Worm (Caenorhabditis elegans) whole organism, young adult: ENCODE data around the gene scl-11.
A peak's percentile ranks its signal among the peaks of the same experiment; 100 is the strongest.

Source experiments
- C17E4.6 ChIP-seq: fragments of 200-800 bp; sonication (Bioruptor generic); IDR thresholded peaks from 2 replicates; pipeline ENCODE4 v1.3.6; 2022; ENCODE audit warnings: missing genetic modification reagents, missing genetic modification characterization, missing compliant biosample characterization
- D2030.7 ChIP-seq: fragments of 200-800 bp; sonication (Bioruptor generic); IDR thresholded peaks from 2 replicates; pipeline ENCODE4 v1.3.6; 2022; ENCODE audit warnings: missing genetic modification reagents, missing genetic modification characterization, missing compliant biosample characterization
- F39B2.1 ChIP-seq: fragments of 200-800 bp; sonication (Bioruptor generic); IDR thresholded peaks from 2 replicates; pipeline ENCODE4 v1.3.6; 2022; ENCODE audit warnings: missing genetic modification reagents, missing genetic modification characterization, missing compliant biosample characterization
- F57C9.4 ChIP-seq: sonication (generic microtip); optimal IDR thresholded peaks from 2 replicates; lab custom pipeline; 2017; ENCODE audit warnings: mild to moderate bottlenecking, missing genetic modification characterization, missing compliant biosample characterization
- K11D2.4 ChIP-seq: fragments of 200-800 bp; sonication (Bioruptor generic); IDR thresholded peaks from 2 replicates; pipeline ENCODE4 v1.3.6; 2022; ENCODE audit warnings: missing genetic modification reagents, missing genetic modification characterization, missing compliant biosample characterization
- Y53G8AR.9 ChIP-seq: fragments of 200-800 bp; sonication (Bioruptor generic); conservative IDR thresholded peaks from 2 replicates; pipeline ENCODE4 v1.3.6; 2022; ENCODE audit warnings: missing genetic modification reagents, missing genetic modification characterization, missing compliant biosample characterization
- Y56A3A.18 ChIP-seq: fragments of 200-800 bp; sonication (Bioruptor generic); IDR thresholded peaks from 2 replicates; pipeline ENCODE4 v1.3.6; 2022; ENCODE audit warnings: missing genetic modification reagents, missing genetic modification characterization, missing compliant biosample characterization
- Y95B8A.8 ChIP-seq: fragments of 200-800 bp; sonication (Bioruptor generic); IDR thresholded peaks from 2 replicates; pipeline ENCODE4 v1.3.6; 2022; ENCODE audit warnings: missing genetic modification reagents, missing genetic modification characterization, missing compliant biosample characterization
- ZK185.1 ChIP-seq: sonication (generic microtip); optimal IDR thresholded peaks from 2 replicates; lab custom pipeline; 2016; ENCODE audit warnings: mild to moderate bottlenecking, missing genetic modification characterization, missing compliant biosample characterization; ENCODE audit not compliant: poor library complexity, severe bottlenecking
- akir-1 ChIP-seq: fragments of 200-800 bp; sonication (Bioruptor generic); optimal IDR thresholded peaks from 2 replicates; lab custom pipeline; 2018; ENCODE audit warnings: mild to moderate bottlenecking, missing genetic modification characterization, moderate library complexity, missing compliant biosample characterization
- ama-1 ChIP-seq, 3 experiments: fragments of 150-350 bp in 1 of 3; sonication (generic microtip) in 2 of 3; optimal IDR thresholded peaks; 2 replicates each; lab custom pipeline; 2014 to 2018; ENCODE audit warnings: missing biosample characterization in 2 of 3, missing genetic modification characterization in 2 of 3, missing genetic modification reagents in 2 of 3
- aptf-2 ChIP-seq: fragments of 200-800 bp; sonication (Bioruptor generic); conservative IDR thresholded peaks from 2 replicates; pipeline ENCODE4 v1.3.6; 2022; ENCODE audit warnings: missing genetic modification reagents, missing genetic modification characterization, missing compliant biosample characterization
- aptf-3 ChIP-seq: fragments of 200-800 bp; sonication (Bioruptor generic); IDR thresholded peaks from 2 replicates; pipeline ENCODE4 v1.3.6; 2022; ENCODE audit warnings: missing genetic modification characterization, missing compliant biosample characterization
- atf-7 ChIP-seq: sonication (generic microtip); optimal IDR thresholded peaks from 2 replicates; lab custom pipeline; 2017; ENCODE audit warnings: mild to moderate bottlenecking, missing genetic modification characterization, missing compliant biosample characterization
- ceh-40 ChIP-seq: fragments of 200-800 bp; sonication (Bioruptor generic); IDR thresholded peaks from 2 replicates; pipeline ENCODE4 v1.3.6; 2022; ENCODE audit warnings: missing genetic modification characterization, missing compliant biosample characterization
- ceh-79 ChIP-seq: sonication (generic microtip); optimal IDR thresholded peaks from 2 replicates; lab custom pipeline; 2017; ENCODE audit warnings: mild to moderate bottlenecking, missing genetic modification characterization, missing compliant biosample characterization
- chd-7 ChIP-seq: sonication (generic microtip); optimal IDR thresholded peaks from 2 replicates; lab custom pipeline; 2016; ENCODE audit warnings: mild to moderate bottlenecking, missing genetic modification characterization, moderate library complexity, missing compliant biosample characterization
- die-1 ChIP-seq: sonication (generic microtip); optimal IDR thresholded peaks from 2 replicates; lab custom pipeline; 2016; ENCODE audit warnings: missing genotype, mild to moderate bottlenecking, missing genetic modification characterization, missing compliant biosample characterization
- egrh-3 ChIP-seq: fragments of 200-800 bp; sonication (Bioruptor generic); IDR thresholded peaks from 2 replicates; pipeline ENCODE4 v1.3.6; 2022; ENCODE audit warnings: missing genetic modification reagents, missing genetic modification characterization, missing compliant biosample characterization
- gei-17 ChIP-seq: fragments of 200-800 bp; sonication (Bioruptor generic); optimal IDR thresholded peaks from 2 replicates; lab custom pipeline; 2018; ENCODE audit warnings: mild to moderate bottlenecking, missing genetic modification characterization, missing compliant biosample characterization
- let-526 ChIP-seq: fragments of 200-800 bp; sonication (Bioruptor generic); IDR thresholded peaks from 2 replicates; pipeline ENCODE4 v1.3.6; 2022; ENCODE audit warnings: missing genetic modification reagents, missing genetic modification characterization, missing compliant biosample characterization
- lin-26 ChIP-seq: fragments of 200-800 bp; sonication (Bioruptor generic); IDR thresholded peaks from 2 replicates; pipeline ENCODE4 v1.3.6; 2022; ENCODE audit warnings: missing genetic modification reagents, missing genetic modification characterization, missing compliant biosample characterization
- lin-40 ChIP-seq: sonication (generic microtip); optimal IDR thresholded peaks from 2 replicates; lab custom pipeline; 2016; ENCODE audit warnings: missing genetic modification characterization, mild to moderate bottlenecking, missing compliant biosample characterization, missing genotype, missing genetic modification reagents
- lir-1 ChIP-seq: fragments of 200-800 bp; sonication (Bioruptor generic); conservative IDR thresholded peaks from 2 replicates; pipeline ENCODE4 v1.3.6; 2022; ENCODE audit warnings: missing genetic modification reagents, missing genetic modification characterization, missing compliant biosample characterization
- lsy-27 ChIP-seq: sonication (generic microtip); optimal IDR thresholded peaks from 2 replicates; lab custom pipeline; 2017; ENCODE audit warnings: missing genetic modification characterization, mild to moderate bottlenecking, missing compliant biosample characterization, antibody characterized with exemption, missing genotype, borderline replicate concordance; ENCODE audit not compliant: insufficient read depth
- madf-10 ChIP-seq: sonication (generic microtip); optimal IDR thresholded peaks from 2 replicates; lab custom pipeline; 2016; ENCODE audit warnings: mild to moderate bottlenecking, missing genetic modification characterization, missing compliant biosample characterization
- mcd-1 ChIP-seq: fragments of 200-800 bp; sonication (Bioruptor generic); IDR thresholded peaks from 2 replicates; pipeline ENCODE4 v1.3.6; 2022; ENCODE audit warnings: missing genetic modification reagents, missing genetic modification characterization, missing compliant biosample characterization
- mxl-1 ChIP-seq: sonication (generic microtip); optimal IDR thresholded peaks from 2 replicates; lab custom pipeline; 2016; ENCODE audit warnings: missing genetic modification characterization, missing compliant biosample characterization
- nfya-1 ChIP-seq: sonication (generic microtip); optimal IDR thresholded peaks from 2 replicates; lab custom pipeline; 2017; ENCODE audit warnings: antibody characterized with exemption, missing compliant biosample characterization, missing genetic modification characterization, borderline replicate concordance; ENCODE audit not compliant: insufficient read depth
- nfya-2 ChIP-seq: fragments of 200-800 bp; sonication (Bioruptor generic); IDR thresholded peaks from 2 replicates; pipeline ENCODE4 v1.3.6; 2022; ENCODE audit warnings: missing genetic modification reagents, missing genetic modification characterization, missing compliant biosample characterization
- nhr-120 ChIP-seq: fragments of 200-800 bp; sonication (Bioruptor generic); IDR thresholded peaks from 2 replicates; pipeline ENCODE4 v1.3.6; 2022; ENCODE audit warnings: missing genetic modification characterization, missing compliant biosample characterization
- nhr-27 ChIP-seq: fragments of 200-800 bp; sonication (Bioruptor generic); optimal IDR thresholded peaks from 2 replicates; lab custom pipeline; 2018; ENCODE audit warnings: mild to moderate bottlenecking, missing genetic modification characterization, moderate library complexity, missing compliant biosample characterization
- nhr-80 ChIP-seq: sonication (generic microtip); optimal IDR thresholded peaks from 2 replicates; lab custom pipeline; 2016; ENCODE audit warnings: missing genetic modification characterization, missing compliant biosample characterization
- nhr-90 ChIP-seq: sonication (generic microtip); optimal IDR thresholded peaks from 2 replicates; lab custom pipeline; 2016; ENCODE audit warnings: missing genotype, mild to moderate bottlenecking, missing genetic modification characterization, missing compliant biosample characterization
- pha-4 ChIP-seq: fragments of 150-350 bp; sonication (generic microtip); optimal IDR thresholded peaks from 2 replicates; lab custom pipeline; 2014; ENCODE audit warnings: missing biosample characterization, missing genetic modification reagents, missing genetic modification characterization
- rec-8 ChIP-seq, 2 experiments: sonication (generic microtip); optimal IDR thresholded peaks; 2 replicates each; lab custom pipeline; 2016; ENCODE audit warnings: mild to moderate bottlenecking in 2 of 2, missing genetic modification characterization in 2 of 2, missing genetic modification reagents in 2 of 2, missing genotype in 2 of 2, missing biosample characterization in 1 of 2, missing compliant biosample characterization in 1 of 2, moderate library complexity in 1 of 2
- repo-1 ChIP-seq: sonication (generic microtip); optimal IDR thresholded peaks from 2 replicates; lab custom pipeline; 2017; ENCODE audit warnings: mild to moderate bottlenecking, missing genetic modification characterization, missing compliant biosample characterization
- snpc-3.4 ChIP-seq: sonication (generic microtip); optimal IDR thresholded peaks from 2 replicates; lab custom pipeline; 2017; ENCODE audit warnings: missing genetic modification characterization, mild to moderate bottlenecking, missing compliant biosample characterization, antibody characterized with exemption, moderate library complexity, missing genotype, missing genetic modification reagents
- snpc-4 ChIP-seq, 5 experiments: fragments of 150-350 bp in 1 of 5; sonication (generic microtip) in 4 of 5; optimal IDR thresholded peaks; 2 replicates each; lab custom pipeline; 2014 to 2018; ENCODE audit warnings: missing genetic modification characterization in 5 of 5, missing biosample characterization in 3 of 5, antibody characterized with exemption in 2 of 5, mild to moderate bottlenecking in 2 of 5, missing compliant biosample characterization in 2 of 5, missing genotype in 2 of 5, moderate library complexity in 2 of 5, missing genetic modification reagents in 1 of 5
- unc-62 ChIP-seq: fragments of 150-350 bp; optimal IDR thresholded peaks from 2 replicates; lab custom pipeline; 2014; ENCODE audit warnings: missing biosample characterization, missing genetic modification reagents, missing genetic modification characterization
- ztf-18 ChIP-seq: sonication (generic microtip); optimal IDR thresholded peaks from 2 replicates; lab custom pipeline; 2016; ENCODE audit warnings: missing genotype, mild to moderate bottlenecking, missing genetic modification characterization, missing compliant biosample characterization
- ztf-25 ChIP-seq: fragments of 200-800 bp; sonication (Bioruptor generic); IDR thresholded peaks from 2 replicates; pipeline ENCODE4 v1.3.6; 2022; ENCODE audit warnings: missing genetic modification reagents, missing genetic modification characterization, missing compliant biosample characterization

scl-11 gene

ce11 chrIV:13098652-13099051, 47.5 kb downstream of the scl-11 start, which contains the start of the genes dli-1, tin-9.2 and exos-4.1 (continued):
- TF ChIP-seq nhr-120 (GFP tag; lab: Robert Waterston, UW): no peak
- no peak for TF ChIP-seq die-1 (tag; lab: Kevin White, UChicago)
- TF ChIP-seq egrh-3: no peak
- no peak for TF ChIP-seq chd-7
- no peak for TF ChIP-seq ZK185.1 (tag; lab: Kevin White, UChicago)
- TF ChIP-seq akir-1 (GFP tag; lab: Kevin White, UChicago): no peak
- no peak for TF ChIP-seq ceh-79 (tag; lab: Kevin White, UChicago)
- no peak for TF ChIP-seq pha-4
- TF ChIP-seq nfya-2 (GFP tag; lab: Robert Waterston, UW): no peak
- no peak for TF ChIP-seq ceh-40 (GFP tag; lab: Robert Waterston, UW)
- TF ChIP-seq lir-1 (GFP tag; lab: Robert Waterston, UW): no peak
- no peak for TF ChIP-seq aptf-2 (GFP tag; lab: Robert Waterston, UW)
- no peak for TF ChIP-seq ztf-18
- TF ChIP-seq lin-26: no peak
- TF ChIP-seq Y95B8A.8: no peak
- TF ChIP-seq snpc-3.4 (tag; lab: Kevin White, UChicago): peak; percentile 6
- no peak for TF ChIP-seq nhr-27 (tag; lab: Kevin White, UChicago)
- TF ChIP-seq atf-7 (tag; lab: Kevin White, UChicago): no peak
- TF ChIP-seq repo-1 (tag; lab: Kevin White, UChicago): no peak
- 0 out of 2 replicates have a peak, but pooled peaks have one; percentile 11 for TF ChIP-seq K11D2.4 (GFP tag; lab: Robert Waterston, UW)
- TF ChIP-seq Y56A3A.18 (GFP tag; lab: Robert Waterston, UW): no peak
- no peak for TF ChIP-seq C17E4.6
- no peak for TF ChIP-seq nhr-80 (tag; lab: Kevin White, UChicago)
- no peak for TF ChIP-seq nfya-1 (tag; lab: Kevin White, UChicago)
- peak; percentile 52 for TF ChIP-seq D2030.7 (GFP tag; lab: Robert Waterston, UW)
- TF ChIP-seq ama-1 (optimal IDR thresholded peaks at IDR 0.05; lab: Kevin White, UChicago): no peak
- TF ChIP-seq ama-1 (GFP tag; optimal IDR thresholded peaks at IDR 0.05; lab: Kevin White, UChicago): no peak
- TF ChIP-seq F39B2.1: no peak
- TF ChIP-seq mcd-1: peak; percentile 77
- peak; percentile 46 for TF ChIP-seq snpc-4 (GFP tag; optimal IDR thresholded peaks at IDR 0.05; lab: Kevin White, UChicago)
- TF ChIP-seq snpc-4 (tag; optimal IDR thresholded peaks at IDR 0.05; lab: Kevin White, UChicago): peak in 3 of 4 experiments; percentile 4 to 73 (median 68)
- no peak for TF ChIP-seq madf-10 (tag; lab: Kevin White, UChicago)
- TF ChIP-seq gei-17 (GFP tag; lab: Kevin White, UChicago): no peak
- no peak for TF ChIP-seq F57C9.4
- TF ChIP-seq lsy-27 (tag; lab: Kevin White, UChicago): no peak
- TF ChIP-seq lin-40 (tag; lab: Kevin White, UChicago): peak; percentile 63
- no peak for TF ChIP-seq rec-8 (tag; optimal IDR thresholded peaks at IDR 0.05; lab: Kevin White, UChicago)
- TF ChIP-seq unc-62 (GFP tag; lab: Kevin White, UChicago): no peak
- TF ChIP-seq ztf-25: no peak
- no peak for TF ChIP-seq let-526
- TF ChIP-seq aptf-3 (GFP tag; lab: Robert Waterston, UW): no peak
- TF ChIP-seq Y53G8AR.9 (GFP tag; lab: Robert Waterston, UW): no peak
- TF ChIP-seq nhr-90 (tag; lab: Kevin White, UChicago): no peak
- no peak for TF ChIP-seq mxl-1
